Worm (Caenorhabditis elegans) whole organism, young adult: ENCODE data around the gene Y62E10A.13.

Source experiments
- B0261.1 ChIP-seq: sonication (generic microtip); optimal IDR thresholded peaks from 2 replicates; lab custom pipeline; 2016; ENCODE audit warnings: mild to moderate bottlenecking, missing genetic modification characterization, moderate library complexity, missing compliant biosample characterization
- ZK185.1 ChIP-seq: sonication (generic microtip); optimal IDR thresholded peaks from 2 replicates; lab custom pipeline; 2016; ENCODE audit warnings: mild to moderate bottlenecking, missing genetic modification characterization, missing compliant biosample characterization; ENCODE audit not compliant: poor library complexity, severe bottlenecking
- dpff-1 ChIP-seq: sonication (generic microtip); optimal IDR thresholded peaks from 2 replicates; lab custom pipeline; 2017; ENCODE audit warnings: mild to moderate bottlenecking, missing genetic modification characterization, missing compliant biosample characterization
- him-1 ChIP-seq: sonication (generic microtip); optimal IDR thresholded peaks from 2 replicates; lab custom pipeline; 2016; ENCODE audit warnings: missing genotype, missing genetic modification reagents, missing genetic modification characterization, missing compliant biosample characterization
- hlh-26 ChIP-seq: fragments of 200-800 bp; sonication (Bioruptor generic); conservative IDR thresholded peaks from 2 replicates; pipeline ENCODE4 v1.3.6; 2022; ENCODE audit warnings: missing genetic modification reagents, missing genetic modification characterization, missing compliant biosample characterization
- lag-1 ChIP-seq: fragments of 200-800 bp; sonication (Bioruptor generic); IDR thresholded peaks from 2 replicates; pipeline ENCODE4 v1.3.6; 2022; ENCODE audit warnings: missing genetic modification reagents, missing genetic modification characterization, missing compliant biosample characterization
- lsl-1 ChIP-seq: fragments of 200-800 bp; sonication (Bioruptor generic); optimal IDR thresholded peaks from 2 replicates; lab custom pipeline; 2018; ENCODE audit warnings: mild to moderate bottlenecking, missing genetic modification characterization, moderate library complexity, missing compliant biosample characterization
- mxl-1 ChIP-seq: sonication (generic microtip); optimal IDR thresholded peaks from 2 replicates; lab custom pipeline; 2016; ENCODE audit warnings: missing genetic modification characterization, missing compliant biosample characterization
- nhr-80 ChIP-seq: sonication (generic microtip); optimal IDR thresholded peaks from 2 replicates; lab custom pipeline; 2016; ENCODE audit warnings: missing genetic modification characterization, missing compliant biosample characterization
- snpc-4 ChIP-seq, 5 experiments: fragments of 150-350 bp in 1 of 5; sonication (generic microtip) in 4 of 5; optimal IDR thresholded peaks; 2 replicates each; lab custom pipeline; 2014 to 2018; ENCODE audit warnings: missing genetic modification characterization in 5 of 5, missing biosample characterization in 3 of 5, antibody characterized with exemption in 2 of 5, mild to moderate bottlenecking in 2 of 5, missing compliant biosample characterization in 2 of 5, missing genotype in 2 of 5, moderate library complexity in 2 of 5, missing genetic modification reagents in 1 of 5

DNA sequence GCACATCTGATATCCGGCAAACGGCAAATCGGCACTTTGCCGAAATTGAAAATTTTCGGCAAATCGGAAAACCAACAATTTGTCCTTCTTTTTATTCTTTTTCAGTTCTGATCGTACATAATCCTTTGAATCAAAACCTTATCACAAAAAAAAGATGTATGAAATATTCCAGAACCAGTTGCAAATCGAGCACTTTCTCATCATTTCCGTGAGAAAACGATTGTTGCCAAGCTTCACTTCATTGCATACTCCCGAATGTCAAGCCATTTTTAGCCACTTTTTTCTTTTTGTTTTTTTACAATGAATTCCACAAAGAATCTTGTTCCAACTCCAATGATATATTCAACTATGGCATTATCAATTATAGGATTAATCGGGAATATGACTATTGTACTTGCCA is 34.0 kb downstream of the Y62E10A.13 start, which contains the start of gene srsx-25:
- TF ChIP-seq nhr-80 (tag; lab: Kevin White, UChicago), result no peak
- no peak for TF ChIP-seq dpff-1 (tag; lab: Kevin White, UChicago)
- TF ChIP-seq lsl-1 (GFP tag; lab: Kevin White, UChicago), result no peak
- TF ChIP-seq ZK185.1, result no peak
- no peak for TF ChIP-seq him-1 (tag; lab: Kevin White, UChicago)
- no peak for TF ChIP-seq hlh-26 (GFP tag; lab: Robert Waterston, UW)
- TF ChIP-seq lag-1 (GFP tag; lab: Robert Waterston, UW), result no peak
- TF ChIP-seq mxl-1 (tag; lab: Kevin White, UChicago), result no peak
- no peak for TF ChIP-seq snpc-4 (GFP tag; optimal IDR thresholded peaks at IDR 0.05; lab: Kevin White, UChicago)
- TF ChIP-seq snpc-4 (tag; optimal IDR thresholded peaks at IDR 0.05; lab: Kevin White, UChicago), result no peak
- no peak for TF ChIP-seq B0261.1 (tag; lab: Kevin White, UChicago)
